Fruit fly (Drosophila melanogaster): ENCODE results near the gene CG34307.

The CG34307 gene

DNA sequence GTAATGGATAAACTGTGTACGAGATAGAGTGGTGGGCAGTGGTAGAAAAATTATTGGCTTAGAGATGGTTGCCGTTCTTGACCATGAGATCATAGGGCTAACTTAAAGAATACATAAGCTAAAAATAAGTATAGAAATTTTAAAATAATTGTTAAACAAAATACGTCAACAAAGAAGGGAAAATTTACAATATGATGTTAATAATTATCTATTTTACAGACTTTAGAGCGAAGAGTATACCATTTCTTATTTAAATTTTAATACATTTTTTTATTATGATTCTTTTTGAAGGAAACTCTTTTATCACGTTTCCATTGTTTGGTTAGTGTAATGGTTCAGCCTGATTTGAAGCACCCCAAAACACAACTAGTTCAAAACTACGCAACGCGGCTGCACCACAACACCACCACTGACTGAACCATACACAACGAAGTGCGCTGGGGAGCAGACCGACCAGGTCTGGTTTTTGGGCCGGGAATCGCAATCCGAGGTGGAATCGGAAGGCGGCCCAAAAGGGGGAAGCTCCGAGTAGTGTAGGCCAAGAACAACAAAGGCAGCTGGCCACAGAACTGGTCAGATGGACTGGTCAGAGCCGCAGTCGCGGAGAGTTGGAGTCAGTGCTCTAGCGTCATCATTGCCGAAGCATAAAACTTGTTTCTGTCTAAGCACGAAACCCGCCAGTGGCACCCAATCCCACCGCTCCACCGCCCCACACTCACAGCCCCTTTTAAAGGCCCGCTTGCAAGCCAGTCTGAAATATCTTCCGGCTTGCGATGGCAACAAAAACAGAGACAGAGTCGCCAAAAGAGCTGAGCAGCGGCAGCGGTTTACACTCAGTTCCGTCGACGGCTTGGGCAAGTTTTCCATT lies 48.3 kb downstream of the CG34307 start (continued):
- TF ChIP-seq Hr38 (GFP tag; optimal IDR thresholded peaks at IDR 0.05) (no peak), fd85E (GFP tag; optimal IDR thresholded peaks at IDR 0.05) (no peak), Eip75B (GFP tag; optimal IDR thresholded peaks at IDR 0.05) (no peak), Hr39 (GFP tag; optimal IDR thresholded peaks at IDR 0.05) (no peak), dsx (GFP tag; optimal IDR thresholded peaks at IDR 0.05; ENCODE audit: poor library complexity, severe bottlenecking) (no peak), CG8319 (GFP tag; optimal IDR thresholded peaks at IDR 0.05) (no peak), vri (GFP tag; optimal IDR thresholded peaks at IDR 0.05) (no peak), fkh (GFP tag; optimal IDR thresholded peaks at IDR 0.05) (no peak), net (GFP tag; optimal IDR thresholded peaks at IDR 0.05) (no peak), eg (GFP tag; IDR thresholded peaks at IDR 0.05) (no peak), CG34406 (GFP tag; optimal IDR thresholded peaks at IDR 0.05) (no peak), CG6808 (GFP tag; optimal IDR thresholded peaks at IDR 0.05) (peak; percentile 24), CG11902 (GFP tag; optimal IDR thresholded peaks at IDR 0.05) (no peak), Smox (GFP tag; optimal IDR thresholded peaks at IDR 0.05) (no peak), CG10631 (GFP tag; optimal IDR thresholded peaks at IDR 0.05) (peak; percentile 39), Sox102F (GFP tag; optimal IDR thresholded peaks at IDR 0.05) (no peak), CG31627 (GFP tag; optimal IDR thresholded peaks at IDR 0.05) (no peak), Sox15 (GFP tag; optimal IDR thresholded peaks at IDR 0.05) (no peak), fd59A (GFP tag; optimal IDR thresholded peaks at IDR 0.05) (no peak), Met (GFP tag; optimal IDR thresholded peaks at IDR 0.05) (no peak), CG16779 (tag; optimal IDR thresholded peaks at IDR 0.05) (no peak), Hr4 (GFP tag; optimal IDR thresholded peaks at IDR 0.05) (peak; percentile 30), Eip78C (GFP tag) (peak; percentile 80), CG11762 (GFP tag; optimal IDR thresholded peaks at IDR 0.05; ENCODE audit: insufficient read depth) (no peak), CG15336 (GFP tag; IDR thresholded peaks at IDR 0.05) (no peak)

DNA sequence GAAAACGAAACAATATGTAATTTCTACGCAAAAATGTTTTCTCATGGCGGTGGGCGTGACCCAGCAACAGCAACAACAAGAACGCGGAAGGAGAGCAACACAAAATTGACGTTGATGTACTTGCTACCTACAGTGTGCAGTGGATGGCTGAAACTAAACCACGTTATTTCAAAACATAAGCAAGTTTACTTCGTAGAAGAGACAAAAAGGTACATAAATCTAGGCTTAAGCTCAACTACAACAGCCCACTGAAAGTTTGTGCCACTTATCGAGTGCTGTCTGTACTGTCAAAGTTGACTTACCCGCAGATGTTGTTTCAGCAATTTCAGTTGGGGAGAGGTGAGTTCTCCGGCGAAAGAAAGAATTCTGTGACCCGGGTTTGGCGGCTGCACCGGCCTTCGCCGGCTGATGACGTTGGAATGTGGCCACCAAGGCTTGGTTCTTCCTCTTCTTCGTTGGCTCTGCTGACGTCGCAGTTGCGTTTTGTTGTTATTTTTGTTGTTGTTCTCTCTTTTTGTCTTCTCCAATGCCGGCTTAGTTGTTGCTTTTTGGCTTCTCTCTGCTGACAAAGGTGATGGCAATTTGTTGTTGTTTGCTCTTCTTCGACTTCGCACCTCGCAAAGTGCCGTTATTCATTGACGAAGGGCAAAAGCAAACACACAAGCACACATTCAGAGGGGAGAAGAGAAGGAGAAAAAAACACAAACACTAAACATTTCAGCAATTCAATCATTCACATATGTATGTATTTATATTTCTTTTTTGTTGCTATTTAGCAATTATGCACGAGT lies 49.9 kb downstream of the CG34307 start:
- TF ChIP-seq Sox14 (GFP tag; optimal IDR thresholded peaks at IDR 0.05), result peak; percentile 77
- peak; percentile 50 for TF ChIP-seq CG11902 (GFP tag; optimal IDR thresholded peaks at IDR 0.05)
- TF ChIP-seq CG11294 (GFP tag; IDR thresholded peaks at IDR 0.05), result no peak
- TF ChIP-seq Sox15 (GFP tag; optimal IDR thresholded peaks at IDR 0.05), result peak; percentile 39
- no peak for TF ChIP-seq CG16779 (tag; optimal IDR thresholded peaks at IDR 0.05)
- peak; percentile 53 for TF ChIP-seq CG3032 (tag; optimal IDR thresholded peaks at IDR 0.05)
- peak; percentile 78 for TF ChIP-seq esn (GFP tag; optimal IDR thresholded peaks at IDR 0.05)
- peak; percentile 60 for TF ChIP-seq CG7368 (GFP tag; optimal IDR thresholded peaks at IDR 0.05)
- TF ChIP-seq Gug (GFP tag; IDR thresholded peaks at IDR 0.05), result no peak
- no peak for TF ChIP-seq Blimp-1 (GFP tag; optimal IDR thresholded peaks at IDR 0.05)
- TF ChIP-seq salr (GFP tag; optimal IDR thresholded peaks at IDR 0.05), result peak; percentile 21 to 45
- TF ChIP-seq svp (GFP tag), result peak; percentile 93
- TF ChIP-seq CG3919 (GFP tag; optimal IDR thresholded peaks at IDR 0.05), result peak; percentile 64
- TF ChIP-seq Hr4 (GFP tag; optimal IDR thresholded peaks at IDR 0.05), result peak; percentile 30
- TF ChIP-seq acj6 (GFP tag; optimal IDR thresholded peaks at IDR 0.05), result peak; percentile 63
- peak; percentile 66 for TF ChIP-seq Eip75B (GFP tag; optimal IDR thresholded peaks at IDR 0.05)
- TF ChIP-seq CG1621 (tag; optimal IDR thresholded peaks at IDR 0.05), result peak; percentile 65
- no peak for TF ChIP-seq CG6854 (GFP tag; optimal IDR thresholded peaks at IDR 0.05)
- TF ChIP-seq CG8632 (GFP tag; optimal IDR thresholded peaks at IDR 0.05), result peak; percentile 55
- TF ChIP-seq Lpt (GFP tag; optimal IDR thresholded peaks at IDR 0.05), result no peak
- peak; percentile 84 for TF ChIP-seq cyc (GFP tag; optimal IDR thresholded peaks at IDR 0.05)
- TF ChIP-seq CG10631 (GFP tag; optimal IDR thresholded peaks at IDR 0.05), result peak; percentile 59
- TF ChIP-seq CG9139 (GFP tag; optimal IDR thresholded peaks at IDR 0.05), result no peak
- no peak for TF ChIP-seq fd85E (GFP tag; optimal IDR thresholded peaks at IDR 0.05)
- peak; percentile 53 for TF ChIP-seq vri (GFP tag; optimal IDR thresholded peaks at IDR 0.05)
- TF ChIP-seq Ets96B (tag; optimal IDR thresholded peaks at IDR 0.05), result peak; percentile 59
- peak; percentile 68 for TF ChIP-seq CG34406 (GFP tag; optimal IDR thresholded peaks at IDR 0.05)
- peak; percentile 87 for TF ChIP-seq Hr39 (GFP tag; optimal IDR thresholded peaks at IDR 0.05)
- peak; percentile 84 for TF ChIP-seq Met (GFP tag; optimal IDR thresholded peaks at IDR 0.05)
- no peak for TF ChIP-seq Hr38 (GFP tag; optimal IDR thresholded peaks at IDR 0.05)
- TF ChIP-seq Smox (GFP tag; optimal IDR thresholded peaks at IDR 0.05), result peak; percentile 75
- TF ChIP-seq CG10669 (GFP tag; optimal IDR thresholded peaks at IDR 0.05), result peak; percentile 62
- TF ChIP-seq spab (GFP tag; optimal IDR thresholded peaks at IDR 0.05), result peak; percentile 61

Data from whole organism, prepupa.